Fruit fly (Drosophila melanogaster) whole organism, embryonic: ENCODE results near the gene HDAC4.

Experiments
- Atf3 ChIP-seq: fragments of 200-800 bp; sonication (Bioruptor generic); optimal IDR thresholded peaks from 3 replicates; lab custom pipeline; 2016; ENCODE audit warnings: missing biosample characterization, missing genetic modification characterization
- B-H1 ChIP-seq: fragments of 200-800 bp; sonication (Bioruptor generic); IDR thresholded peaks from 3 replicates; pipeline ENCODE4 v1.3.6; 2022; ENCODE audit warnings: missing biosample characterization, missing genetic modification characterization
- Bgb ChIP-seq: fragments of 200-800 bp; sonication (Bioruptor generic); IDR thresholded peaks from 2 replicates; pipeline ENCODE4 v1.3.6; 2022; ENCODE audit warnings: missing biosample characterization, missing genetic modification characterization; ENCODE audit not compliant: partially characterized antibody
- C15 ChIP-seq: fragments of 200-800 bp; sonication (Bioruptor generic); IDR thresholded peaks from 3 replicates; pipeline ENCODE4 v1.3.6; 2022; ENCODE audit warnings: missing biosample characterization, missing genetic modification characterization
- CG10147 ChIP-seq: fragments of 200-800 bp; sonication (Bioruptor generic); optimal IDR thresholded peaks from 2 replicates; lab custom pipeline; 2019; ENCODE audit warnings: missing biosample characterization, mild to moderate bottlenecking, missing genetic modification characterization, moderate library complexity
- CG10267 ChIP-seq: fragments of 200-800 bp; sonication (Bioruptor generic); optimal IDR thresholded peaks from 2 replicates; lab custom pipeline; 2018; ENCODE audit warnings: missing biosample characterization, mild to moderate bottlenecking, missing genetic modification characterization, moderate library complexity
- CG10366 ChIP-seq: fragments of 200-800 bp; sonication (Bioruptor generic); IDR thresholded peaks from 2 replicates; pipeline ENCODE4 v1.3.6; 2022; ENCODE audit warnings: missing biosample characterization, missing genetic modification characterization
- CG11696 ChIP-seq: fragments of 200-800 bp; sonication (Bioruptor generic); IDR thresholded peaks from 2 replicates; pipeline ENCODE4 v1.3.6; 2022; ENCODE audit warnings: missing biosample characterization, missing genetic modification characterization
- CG15269 ChIP-seq: fragments of 200-800 bp; sonication (Bioruptor generic); optimal IDR thresholded peaks from 2 replicates; lab custom pipeline; 2018; ENCODE audit warnings: missing biosample characterization, mild to moderate bottlenecking, missing genetic modification characterization, moderate library complexity
- CG1647 ChIP-seq: fragments of 200-800 bp; sonication (Bioruptor generic); optimal IDR thresholded peaks from 3 replicates; lab custom pipeline; 2016; ENCODE audit warnings: missing biosample characterization, missing genetic modification characterization
- CG17385 ChIP-seq: fragments of 200-800 bp; sonication (Bioruptor generic); optimal IDR thresholded peaks from 3 replicates; lab custom pipeline; 2018; ENCODE audit warnings: missing biosample characterization, mild to moderate bottlenecking, missing genetic modification characterization
- CG17612 ChIP-seq: fragments of 200-800 bp; sonication (Bioruptor generic); IDR thresholded peaks from 2 replicates; pipeline ENCODE4 v1.3.6; 2022; ENCODE audit warnings: missing biosample characterization, missing genetic modification characterization
- CG17802 ChIP-seq: fragments of 200-800 bp; sonication (Bioruptor generic); optimal IDR thresholded peaks from 2 replicates; lab custom pipeline; 2018; ENCODE audit warnings: missing biosample characterization, mild to moderate bottlenecking, missing genetic modification characterization, moderate library complexity
- CG2875 ChIP-seq: fragments of 200-800 bp; sonication (Bioruptor generic); optimal IDR thresholded peaks from 2 replicates; lab custom pipeline; 2017; ENCODE audit warnings: missing biosample characterization, mild to moderate bottlenecking, missing genetic modification characterization, missing genetic modification reagents
- CG30431 ChIP-seq: fragments of 200-800 bp; sonication (Bioruptor generic); optimal IDR thresholded peaks from 2 replicates; lab custom pipeline; 2017; ENCODE audit warnings: missing biosample characterization, missing genetic modification characterization
- CG34422 ChIP-seq: fragments of 200-800 bp; sonication (Bioruptor generic); IDR thresholded peaks from 3 replicates; pipeline ENCODE4 v1.3.6; 2022; ENCODE audit warnings: missing biosample characterization, missing genetic modification characterization
- CG4360 ChIP-seq: fragments of 200-800 bp; sonication (Bioruptor generic); IDR thresholded peaks from 2 replicates; pipeline ENCODE4 v1.3.6; 2022; ENCODE audit warnings: missing biosample characterization, missing genetic modification characterization
- CG4730 ChIP-seq: fragments of 200-800 bp; sonication (Bioruptor generic); IDR thresholded peaks from 2 replicates; pipeline ENCODE4 v1.3.6; 2022; ENCODE audit warnings: missing biosample characterization, missing genetic modification characterization
- CG6813 ChIP-seq: fragments of 200-800 bp; sonication (Bioruptor generic); optimal IDR thresholded peaks from 2 replicates; lab custom pipeline; 2017; ENCODE audit warnings: missing biosample characterization, missing genetic modification characterization, mild to moderate bottlenecking, moderate library complexity, missing genetic modification reagents
- CG7987 ChIP-seq: fragments of 200-800 bp; sonication (Bioruptor generic); optimal IDR thresholded peaks from 2 replicates; lab custom pipeline; 2018; ENCODE audit warnings: missing biosample characterization, mild to moderate bottlenecking, missing genetic modification characterization, moderate library complexity
- CG8765 ChIP-seq: fragments of 200-800 bp; sonication (Bioruptor generic); IDR thresholded peaks from 2 replicates; pipeline ENCODE4 v1.3.6; 2022; ENCODE audit warnings: missing biosample characterization, missing genetic modification characterization
- Chrac-16 ChIP-seq: fragments of 200-800 bp; sonication (Bioruptor generic); optimal IDR thresholded peaks from 3 replicates; lab custom pipeline; 2016; ENCODE audit warnings: missing biosample characterization, missing genetic modification characterization
- ERR ChIP-seq: fragments of 200-800 bp; sonication (Bioruptor generic); optimal IDR thresholded peaks from 2 replicates; lab custom pipeline; 2016; ENCODE audit warnings: missing biosample characterization, missing genetic modification characterization
- Hr39 ChIP-seq: fragments of >200 bp; optimal IDR thresholded peaks from 2 replicates; lab custom pipeline; 2017
- Jarid2 ChIP-seq: fragments of 200-800 bp; sonication (Bioruptor generic); optimal IDR thresholded peaks from 3 replicates; lab custom pipeline; 2017; ENCODE audit warnings: mild to moderate bottlenecking, missing biosample characterization, missing genetic modification reagents, missing genetic modification characterization
- NC2α ChIP-seq: fragments of 200-800 bp; sonication (Bioruptor generic); optimal IDR thresholded peaks from 2 replicates; lab custom pipeline; 2016; ENCODE audit warnings: missing biosample characterization, missing genetic modification characterization
- NFAT ChIP-seq: fragments of 200-800 bp; sonication (Bioruptor generic); IDR thresholded peaks from 2 replicates; pipeline ENCODE4 v1.3.6; 2022; ENCODE audit warnings: missing biosample characterization, missing genetic modification characterization
- NfI ChIP-seq: fragments of 200-800 bp; sonication (Bioruptor generic); optimal IDR thresholded peaks from 3 replicates; lab custom pipeline; 2018; ENCODE audit warnings: missing biosample characterization, mild to moderate bottlenecking, missing genetic modification characterization, moderate library complexity
- Ssrp ChIP-seq: fragments of 200-800 bp; sonication (Bioruptor generic); optimal IDR thresholded peaks from 2 replicates; lab custom pipeline; 2018; ENCODE audit warnings: missing biosample characterization, mild to moderate bottlenecking, missing genetic modification characterization, moderate library complexity
- ase ChIP-seq: fragments of 200-800 bp; sonication (Bioruptor generic); IDR thresholded peaks from 3 replicates; pipeline ENCODE4 v1.3.6; 2022; ENCODE audit warnings: missing biosample characterization, missing genetic modification characterization
- br ChIP-seq: fragments of >200 bp; optimal IDR thresholded peaks from 2 replicates; lab custom pipeline; 2017
- dati ChIP-seq: fragments of 200-800 bp; sonication (Bioruptor generic); IDR thresholded peaks from 2 replicates; pipeline ENCODE4 v1.3.6; 2022; ENCODE audit warnings: missing biosample characterization, missing genetic modification characterization
- ems ChIP-seq: fragments of 200-800 bp; sonication (Bioruptor generic); optimal IDR thresholded peaks from 3 replicates; lab custom pipeline; 2016; ENCODE audit warnings: missing biosample characterization, missing genetic modification characterization
- ham ChIP-seq: fragments of 200-800 bp; sonication (Bioruptor generic); IDR thresholded peaks from 2 replicates; pipeline ENCODE4 v1.3.6; 2022; ENCODE audit warnings: missing biosample characterization, missing genetic modification characterization
- jigr1 ChIP-seq: fragments of 200-800 bp; sonication (Bioruptor generic); IDR thresholded peaks from 3 replicates; pipeline ENCODE4 v1.3.6; 2022; ENCODE audit warnings: missing biosample characterization, missing genetic modification characterization
- jing ChIP-seq: fragments of 200-800 bp; sonication (Bioruptor generic); optimal IDR thresholded peaks from 2 replicates; lab custom pipeline; 2018; ENCODE audit warnings: missing biosample characterization, mild to moderate bottlenecking, missing genetic modification characterization
- klu ChIP-seq: fragments of 200-800 bp; sonication (Bioruptor generic); IDR thresholded peaks from 2 replicates; pipeline ENCODE4 v1.3.6; 2022; ENCODE audit warnings: missing biosample characterization, missing genetic modification characterization
- luna ChIP-seq: fragments of 200-800 bp; sonication (Bioruptor generic); optimal IDR thresholded peaks from 2 replicates; lab custom pipeline; 2016; ENCODE audit warnings: missing biosample characterization, missing genetic modification characterization
- mam ChIP-seq: fragments of 200-800 bp; sonication (Bioruptor generic); optimal IDR thresholded peaks from 3 replicates; lab custom pipeline; 2016; ENCODE audit warnings: missing biosample characterization, missing genetic modification characterization
- nerfin-1 ChIP-seq: fragments of 200-800 bp; sonication (Bioruptor generic); optimal IDR thresholded peaks from 3 replicates; lab custom pipeline; 2019; ENCODE audit warnings: missing biosample characterization, mild to moderate bottlenecking, missing genetic modification characterization, moderate library complexity
- nerfin-2 ChIP-seq: fragments of 200-800 bp; sonication (Bioruptor generic); IDR thresholded peaks from 2 replicates; pipeline ENCODE4 v1.3.6; 2022; ENCODE audit warnings: missing biosample characterization, missing genetic modification characterization; ENCODE audit not compliant: partially characterized antibody
- org-1 ChIP-seq: fragments of 200-800 bp; sonication (Bioruptor generic); optimal IDR thresholded peaks from 2 replicates; lab custom pipeline; 2017; ENCODE audit warnings: missing biosample characterization, missing genetic modification characterization
- pb ChIP-seq: fragments of 200-800 bp; sonication (Bioruptor generic); optimal IDR thresholded peaks from 3 replicates; lab custom pipeline; 2016; ENCODE audit warnings: missing biosample characterization, missing genetic modification characterization
- pros ChIP-seq: fragments of 200-800 bp; sonication (Bioruptor generic); optimal IDR thresholded peaks from 3 replicates; lab custom pipeline; 2019; ENCODE audit warnings: missing biosample characterization, mild to moderate bottlenecking, missing genetic modification characterization, moderate library complexity
- psq ChIP-seq: fragments of 200-800 bp; sonication (Bioruptor generic); optimal IDR thresholded peaks from 2 replicates; lab custom pipeline; 2017; ENCODE audit warnings: missing biosample characterization, missing genetic modification characterization
- salm ChIP-seq: fragments of 200-800 bp; sonication (Bioruptor generic); optimal IDR thresholded peaks from 2 replicates; lab custom pipeline; 2018; ENCODE audit warnings: missing biosample characterization, mild to moderate bottlenecking, missing genetic modification characterization
- sqz ChIP-seq: fragments of 200-800 bp; sonication (Bioruptor generic); optimal IDR thresholded peaks from 3 replicates; lab custom pipeline; 2018; ENCODE audit warnings: missing biosample characterization, mild to moderate bottlenecking, missing genetic modification characterization
- stc ChIP-seq: fragments of 200-800 bp; sonication (Bioruptor generic); IDR thresholded peaks from 2 replicates; pipeline ENCODE4 v1.3.6; 2022; ENCODE audit warnings: missing biosample characterization, missing genetic modification characterization
- unc-4 ChIP-seq: fragments of 200-800 bp; sonication (Bioruptor generic); IDR thresholded peaks from 2 replicates; pipeline ENCODE4 v1.3.6; 2022; ENCODE audit warnings: missing biosample characterization, missing genetic modification characterization; ENCODE audit not compliant: partially characterized antibody
- zen2 ChIP-seq: fragments of 200-800 bp; sonication (Bioruptor generic); IDR thresholded peaks from 3 replicates; pipeline ENCODE4 v1.3.6; 2022; ENCODE audit warnings: missing biosample characterization, missing genetic modification characterization; ENCODE audit not compliant: partially characterized antibody

HDAC4 gene

DNA sequence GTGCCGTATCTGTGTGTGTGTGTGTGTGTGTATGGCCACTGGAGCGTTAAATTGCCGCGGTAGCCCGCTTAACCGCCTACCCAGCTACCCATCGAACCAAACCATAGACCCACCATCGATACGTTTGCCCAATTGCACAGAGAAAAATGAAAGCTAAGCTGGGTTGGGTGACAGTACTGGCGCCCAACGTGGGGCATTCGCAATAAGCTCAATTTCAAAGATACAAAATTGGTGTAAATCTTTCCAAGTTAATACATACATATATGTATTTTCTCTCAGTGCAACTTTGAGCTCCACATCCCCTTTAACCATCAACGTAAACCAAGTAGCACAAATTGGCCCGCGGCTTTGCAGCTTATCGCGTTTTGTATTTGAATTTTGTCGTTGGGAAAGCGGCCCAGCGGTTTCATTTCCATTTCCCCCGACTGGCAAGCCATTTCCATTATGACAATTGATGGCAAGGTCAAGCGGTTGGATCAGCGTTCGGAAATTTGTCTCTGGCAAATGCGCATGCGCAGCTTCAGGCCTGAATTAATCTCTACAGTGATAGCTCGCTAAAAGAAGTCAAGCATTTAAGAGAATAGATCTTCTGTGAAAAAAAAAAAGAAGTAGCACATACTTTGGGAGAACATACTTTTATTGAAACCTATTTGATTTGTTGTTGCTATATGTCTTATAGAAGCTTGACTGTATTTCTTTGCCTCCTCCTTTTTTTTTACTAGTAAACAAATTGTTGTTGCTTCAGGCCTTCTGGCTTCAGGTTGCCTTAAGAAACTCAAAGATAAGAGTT, 52.8 kb downstream of the HDAC4 start (continued):
- TF ChIP-seq CG15269 (tag; lab: Kevin White, UChicago) (peak; percentile 80), pros (GFP tag; lab: Kevin White, UChicago) (no peak), nerfin-1 (tag; lab: Kevin White, UChicago) (peak; percentile 38), CG30431 (GFP tag; lab: Kevin White, UChicago) (peak; percentile 59), CG7987 (GFP tag; lab: Kevin White, UChicago) (no peak), CG4360 (GFP tag; lab: Robert Waterston, UW) (0 out of 2 replicates have a peak, but pooled peaks have one; percentile 8), CG11696 (GFP tag; lab: Robert Waterston, UW) (peak; percentile 59), CG8765 (GFP tag; lab: Robert Waterston, UW) (peak; percentile 36; the same call in 1 of the 2 replicates), NfI (GFP tag; lab: Kevin White, UChicago) (peak; percentile 55), NC2α (GFP tag; lab: Kevin White, UChicago) (no peak), CG4730 (GFP tag; lab: Robert Waterston, UW) (peak; percentile 78), klu (GFP tag; lab: Robert Waterston, UW) (peak; percentile 42; the same call in 1 of the 2 replicates), CG17385 (GFP tag; lab: Kevin White, UChicago) (peak; percentile 60), CG17802 (tag; lab: Kevin White, UChicago) (peak; percentile 52), CG10147 (GFP tag; lab: Kevin White, UChicago) (no peak), br (lab: Kevin White, UChicago) (no peak), org-1 (GFP tag; lab: Kevin White, UChicago) (peak; percentile 75), jing (GFP tag; lab: Kevin White, UChicago) (peak; percentile 67), ems (GFP tag; lab: Kevin White, UChicago) (peak; percentile 61), psq (GFP tag; lab: Kevin White, UChicago) (no peak), Ssrp (tag; lab: Kevin White, UChicago) (peak; percentile 51), ham (no peak), C15 (GFP tag; lab: Robert Waterston, UW) (0 out of 3 replicates have a peak, but pooled peaks have one; percentile 47), salm (tag; lab: Kevin White, UChicago) (peak; percentile 44), stc (GFP tag; lab: Robert Waterston, UW) (peak; percentile 81), CG1647 (GFP tag; lab: Kevin White, UChicago) (peak; percentile 34), Chrac-16 (GFP tag; lab: Kevin White, UChicago) (peak; percentile 68), zen2 (GFP tag; lab: Robert Waterston, UW) (no peak), unc-4 (GFP tag; lab: Robert Waterston, UW) (no peak), pb (GFP tag; lab: Kevin White, UChicago) (peak; percentile 56), luna (GFP tag; lab: Kevin White, UChicago) (no peak), Atf3 (GFP tag; lab: Kevin White, UChicago) (peak; percentile 68), Jarid2 (GFP tag; lab: Kevin White, UChicago) (peak; percentile 17), CG34422 (GFP tag; lab: Robert Waterston, UW) (peak; percentile 77), jigr1 (GFP tag; lab: Robert Waterston, UW) (peak; percentile 59; the same call in 1 of the 3 replicates), mam (GFP tag; lab: Kevin White, UChicago) (peak; percentile 46), CG6813 (peak; percentile 65), CG10267 (tag; lab: Kevin White, UChicago) (peak; percentile 28), dati (GFP tag; lab: Robert Waterston, UW) (peak; percentile 72), ERR (GFP tag; lab: Kevin White, UChicago) (peak; percentile 2), nerfin-2 (GFP tag; lab: Robert Waterston, UW) (no peak), sqz (no peak), CG10366 (GFP tag; lab: Robert Waterston, UW) (peak; percentile 86), ase (GFP tag; lab: Robert Waterston, UW) (peak; percentile 83), Bgb (GFP tag; lab: Robert Waterston, UW) (no peak), CG17612 (GFP tag; lab: Robert Waterston, UW) (peak; percentile 56), NFAT (GFP tag; lab: Robert Waterston, UW) (peak; percentile 53; the same call in 1 of the 2 replicates), CG2875 (GFP tag; lab: Kevin White, UChicago) (peak; percentile 59), Hr39 (lab: Kevin White, UChicago) (no peak), B-H1 (GFP tag; lab: Robert Waterston, UW) (peak; percentile 63)
